Fruit fly (Drosophila melanogaster) S2 (cell line): ENCODE measurements around the gene Cyp4d21.

Experiments
- CG8478 ChIP-seq: fragments of >200 bp; optimal IDR thresholded peaks from 2 replicates; lab custom pipeline; 2018
- CTCF ChIP-seq, 2 experiments: fragments of >200 bp; optimal IDR thresholded peaks; 2 replicates each; lab custom pipeline; 2018

DNA sequence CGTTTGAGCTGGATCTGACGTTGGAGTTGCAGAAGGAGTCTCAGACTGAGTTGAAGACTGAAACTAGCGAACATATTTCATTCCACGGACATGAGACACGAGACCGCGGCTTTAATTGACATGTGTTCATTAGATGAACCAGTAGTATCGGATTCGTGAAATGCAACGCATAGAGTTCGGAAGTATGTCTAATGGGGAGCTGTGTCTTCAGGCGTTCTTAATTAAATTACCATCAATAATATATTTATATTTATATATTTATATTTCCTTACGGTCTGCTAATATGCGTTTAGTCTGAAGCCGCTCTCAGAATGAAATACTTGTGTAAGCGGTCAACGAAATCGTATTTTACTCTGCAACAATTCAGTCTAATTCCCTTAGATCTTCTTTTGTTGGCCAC is 23.8 kb upstream of the Cyp4d21 start, which contains the start of gene Spn28B:
- TF ChIP-seq CTCF (optimal IDR thresholded peaks at IDR 0.05; lab: Kevin White, UChicago): no peak
- TF ChIP-seq CG8478 (lab: Kevin White, UChicago): no peak
